Worm (Caenorhabditis elegans) whole organism, L4 larva: Measurements from ENCODE around the gene T08G3.6.

Experiments
- R02D3.7 ChIP-seq: fragments of 150-350 bp; sonication (generic microtip); optimal IDR thresholded peaks from 3 replicates; lab custom pipeline; 2014; ENCODE audit warnings: missing biosample characterization, missing genetic modification characterization
- ama-1 ChIP-seq: fragments of 150-350 bp; optimal IDR thresholded peaks from 2 replicates; lab custom pipeline; 2014; ENCODE audit warnings: inconsistent platforms, mixed read lengths
- ceh-20 ChIP-seq: fragments of 200-800 bp; sonication (Bioruptor generic); IDR thresholded peaks from 2 replicates; pipeline ENCODE4 v1.3.6; 2022; ENCODE audit warnings: missing genetic modification reagents, missing genetic modification characterization, missing compliant biosample characterization
- egl-27 ChIP-seq: sonication (generic microtip); optimal IDR thresholded peaks from 3 replicates; lab custom pipeline; 2017; ENCODE audit warnings: missing biosample characterization, missing genetic modification reagents, missing genetic modification characterization
- hlh-30 ChIP-seq: sonication (generic microtip); optimal IDR thresholded peaks from 2 replicates; lab custom pipeline; 2017; ENCODE audit warnings: antibody characterized with exemption, mild to moderate bottlenecking, missing genetic modification characterization, missing compliant biosample characterization; ENCODE audit not compliant: insufficient read depth
- lin-38 ChIP-seq: fragments of 200-800 bp; sonication (Bioruptor generic); IDR thresholded peaks from 2 replicates; pipeline ENCODE4 v1.3.6; 2022; ENCODE audit warnings: missing genetic modification reagents, missing genetic modification characterization, missing compliant biosample characterization
- nhr-237 ChIP-seq: sonication (generic microtip); optimal IDR thresholded peaks from 2 replicates; lab custom pipeline; 2017; ENCODE audit warnings: missing biosample characterization, missing genetic modification characterization
- nhr-6 ChIP-seq: fragments of 150-350 bp; optimal IDR thresholded peaks from 2 replicates; lab custom pipeline; 2014; ENCODE audit warnings: missing biosample characterization, missing genetic modification characterization
- nhr-76 ChIP-seq: fragments of 150-350 bp; optimal IDR thresholded peaks from 2 replicates; lab custom pipeline; 2014; ENCODE audit warnings: missing biosample characterization, missing genetic modification characterization
- unc-39 ChIP-seq: sonication (generic microtip); optimal IDR thresholded peaks from 2 replicates; lab custom pipeline; 2017; ENCODE audit warnings: missing biosample characterization, missing genetic modification characterization

DNA sequence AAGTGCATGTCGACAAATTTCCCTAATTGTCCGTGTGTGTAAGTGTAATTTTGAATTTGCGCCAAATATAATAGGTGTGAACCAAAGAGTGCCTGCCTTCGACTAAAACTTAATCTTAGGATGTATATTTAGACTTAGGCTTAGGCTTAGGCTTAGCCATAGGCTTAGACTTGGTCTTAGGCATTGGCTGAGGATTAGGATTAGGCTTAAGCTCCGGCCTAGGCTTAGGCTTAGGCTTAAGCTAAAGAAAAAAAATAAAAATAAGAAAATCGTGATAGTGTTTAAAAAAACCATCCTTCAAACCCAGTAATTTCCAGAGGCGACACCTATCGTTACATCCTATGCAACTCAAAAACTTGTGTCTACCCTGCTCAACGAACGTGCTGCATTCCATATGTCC is 415 bp downstream of the T08G3.6 start:
- TF ChIP-seq ceh-20 (GFP tag; lab: Robert Waterston, UW) (no peak), nhr-237 (tag; lab: Kevin White, UChicago) (no peak), R02D3.7 (tag; lab: Kevin White, UChicago) (no peak), hlh-30 (tag; lab: Kevin White, UChicago) (no peak), unc-39 (tag; lab: Kevin White, UChicago) (no peak), lin-38 (GFP tag; lab: Robert Waterston, UW) (no peak), egl-27 (tag; lab: Kevin White, UChicago) (no peak), nhr-76 (tag; lab: Kevin White, UChicago) (no peak), ama-1 (no peak), nhr-6 (tag; lab: Kevin White, UChicago) (no peak)
